Worm (Caenorhabditis elegans): ENCODE results near the gene srab-2.

srab-2 gene

DNA sequence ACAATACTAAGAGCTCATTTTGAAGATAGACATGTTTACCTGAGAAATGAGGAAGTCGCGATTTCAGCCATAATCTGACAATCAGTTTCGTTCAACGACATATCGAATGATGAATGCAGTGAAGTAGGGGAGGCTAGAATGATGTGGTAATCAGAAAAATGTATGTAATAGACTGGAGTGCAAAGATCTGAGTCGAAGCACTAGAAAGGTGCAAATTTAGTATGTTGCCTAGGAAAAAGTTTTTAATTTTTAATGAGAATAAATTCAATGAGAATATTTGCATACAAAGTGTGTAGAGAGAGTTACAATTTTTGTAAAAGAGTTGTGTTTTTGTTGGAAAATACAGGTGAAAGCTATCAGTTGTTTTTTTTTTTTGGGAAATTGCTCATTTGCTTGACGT is at the start of gene srab-2:
Gene srab-2 (minus strand): TSS at position 101 of the 400 bp plus-strand sequence.
- TF ChIP-seq nhr-90 (tag; optimal IDR thresholded peaks at IDR 0.05; ENCODE audit: poor library complexity) (no peak), ama-1 (optimal IDR thresholded peaks at IDR 0.05) (no peak), ztf-11 (tag; optimal IDR thresholded peaks at IDR 0.05) (no peak), jun-1 (tag; optimal IDR thresholded peaks at IDR 0.05) (no peak), nhr-20 (tag; optimal IDR thresholded peaks at IDR 0.05) (no peak), lir-3 (tag; optimal IDR thresholded peaks at IDR 0.05; ENCODE audit: poor library complexity) (no peak), C04F5.9 (tag; optimal IDR thresholded peaks at IDR 0.05) (no peak), tbx-2 (tag; optimal IDR thresholded peaks at IDR 0.05) (no peak)

DNA sequence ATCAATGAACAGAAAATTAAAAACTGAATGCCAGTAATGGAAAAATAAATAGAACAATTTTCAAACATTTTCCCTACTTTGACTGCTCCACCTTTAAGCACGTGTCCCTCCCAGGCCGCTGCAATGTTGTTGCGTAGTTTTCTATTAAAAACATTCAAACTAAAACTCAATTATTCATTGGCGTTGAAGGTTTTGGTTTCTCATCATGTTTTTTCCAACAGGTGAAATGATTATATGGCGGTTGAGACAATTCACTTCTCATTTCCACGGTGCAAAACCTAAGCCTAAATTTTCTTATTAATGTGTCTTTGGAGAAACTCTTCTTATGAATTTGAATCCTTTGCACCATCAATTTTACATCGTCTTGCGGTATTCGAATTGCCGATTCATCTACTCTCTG is 46.0 kb upstream of the srab-2 start, which contains the start of gene srh-130:
Gene srh-130 (plus strand): TSS at position 301 of the 400 bp plus-strand sequence.
- no peak for TF ChIP-seq hpl-2 (GFP tag; optimal IDR thresholded peaks at IDR 0.05)
- TF ChIP-seq alr-1 (tag; optimal IDR thresholded peaks at IDR 0.05; ENCODE audit: borderline replicate concordance) = no peak

DNA sequence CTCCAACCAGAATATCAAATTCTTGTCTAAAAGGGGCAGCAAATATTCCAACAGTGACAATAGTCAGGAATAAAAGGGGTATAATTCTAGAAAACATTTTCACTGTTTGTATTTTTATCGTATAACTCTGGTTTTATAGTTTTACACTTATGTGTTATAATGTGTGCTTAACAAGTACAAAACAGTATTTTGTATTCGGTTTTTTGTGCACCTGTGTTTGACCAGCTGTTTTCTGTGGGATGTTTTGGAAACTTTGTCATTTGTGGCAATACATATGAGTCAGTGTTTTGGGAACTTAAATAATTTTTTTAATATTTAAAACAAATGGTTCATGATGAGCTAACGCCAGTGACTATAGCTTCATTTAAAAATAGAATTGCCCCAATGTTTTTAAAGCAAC is 41.6 kb upstream of the srab-2 start, which contains the start of gene F14F9.6:
Gene F14F9.6 (minus strand): TSS at position 101 of the 400 bp plus-strand sequence.
- TF ChIP-seq nhr-77 (tag; optimal IDR thresholded peaks at IDR 0.05) = no peak
- no peak for TF ChIP-seq unc-86 (tag; optimal IDR thresholded peaks at IDR 0.05)

DNA sequence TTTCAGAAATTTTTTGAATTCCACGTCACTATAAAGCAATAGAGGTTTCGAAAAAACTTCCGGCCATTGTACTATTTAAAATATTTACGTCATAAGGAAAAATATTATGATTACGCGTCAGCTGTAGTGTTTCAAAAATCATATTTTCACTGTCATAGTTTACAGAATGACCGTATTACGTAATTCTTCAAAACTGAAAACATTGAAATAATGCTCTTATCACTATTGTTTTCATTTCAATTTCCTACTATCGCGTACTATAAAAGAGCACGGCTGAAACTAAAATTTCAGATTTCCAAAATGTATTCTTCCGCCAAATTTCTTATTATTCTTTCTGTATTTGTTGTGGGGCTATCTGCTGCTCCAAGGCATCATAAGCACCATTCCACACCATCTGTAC is 39.7 kb upstream of the srab-2 start, which contains the start of gene F14F9.2:
Gene F14F9.2 (plus strand): TSS at position 301 of the 400 bp plus-strand sequence.
- TF ChIP-seq nhr-12 (tag; optimal IDR thresholded peaks at IDR 0.05) (no peak), lin-13 (GFP tag; optimal IDR thresholded peaks at IDR 0.05) (no peak), ceh-88 (GFP tag; IDR thresholded peaks at IDR 0.05) (no peak), pag-3 (tag; optimal IDR thresholded peaks at IDR 0.05; ENCODE audit: borderline replicate concordance, insufficient read depth) (no peak), zag-1 (tag; optimal IDR thresholded peaks at IDR 0.05) (no peak), lir-3 (tag; optimal IDR thresholded peaks at IDR 0.05; ENCODE audit: poor library complexity) (no peak), mep-1 (tag; optimal IDR thresholded peaks at IDR 0.05) (no peak), dpl-1 (GFP tag; optimal IDR thresholded peaks at IDR 0.05) (no peak)

DNA sequence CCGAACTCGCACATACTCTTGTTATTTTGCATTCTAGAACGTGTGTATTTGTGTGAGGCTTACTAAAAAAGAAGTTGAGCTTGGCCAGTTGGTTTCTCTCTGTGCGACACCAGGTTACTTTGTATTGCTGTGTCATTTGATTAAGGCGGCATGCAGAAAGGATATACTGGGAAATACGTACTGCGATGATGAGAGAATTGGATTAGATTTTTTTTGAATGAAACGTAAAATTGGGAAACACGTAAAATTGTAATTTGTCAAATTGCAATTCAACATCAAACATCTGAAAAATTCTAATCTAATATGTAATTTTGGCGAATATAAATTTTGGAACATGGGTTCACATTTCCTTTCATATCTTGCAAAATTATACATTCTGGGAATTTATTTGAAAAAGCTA is 39.0 kb upstream of the srab-2 start, which contains the start of gene srh-129:
Gene srh-129 (minus strand): TSS at position 101 of the 400 bp plus-strand sequence.
- TF ChIP-seq fkh-8 (tag; optimal IDR thresholded peaks at IDR 0.05) (peak; percentile 26), nhr-76 (tag; optimal IDR thresholded peaks at IDR 0.05) (no peak), ama-1 (optimal IDR thresholded peaks at IDR 0.05) (no peak), snpc-4 (tag; optimal IDR thresholded peaks at IDR 0.05) (no peak), alr-1 (tag; optimal IDR thresholded peaks at IDR 0.05; ENCODE audit: borderline replicate concordance) (no peak), snu-23 (GFP tag; optimal IDR thresholded peaks at IDR 0.05) (no peak)

DNA sequence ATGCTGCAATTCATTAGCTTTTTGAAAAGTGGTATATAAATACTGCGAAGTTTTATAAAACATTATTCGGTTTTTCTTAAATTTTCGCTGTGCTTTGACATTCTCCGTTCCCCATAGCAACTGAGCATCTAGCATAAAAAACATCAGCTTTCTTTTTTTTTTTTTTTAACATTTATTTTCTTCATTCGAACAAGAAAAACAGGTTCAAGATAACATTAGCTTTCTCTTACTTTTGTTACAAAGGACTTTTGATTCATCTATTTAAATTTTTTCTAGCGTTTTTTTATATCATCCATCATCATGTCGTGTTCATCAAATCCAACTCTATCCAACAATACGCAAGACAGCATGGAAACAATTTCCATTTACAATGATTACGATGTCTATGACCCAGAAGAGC is 33.1 kb upstream of the srab-2 start, which contains the start of gene F14F9.3:
Gene F14F9.3 (plus strand): TSS at position 301 of the 400 bp plus-strand sequence.
- TF ChIP-seq nhr-19 (GFP tag; conservative IDR thresholded peaks at IDR 0.05) = no peak
- no peak for TF ChIP-seq nhr-84 (tag; optimal IDR thresholded peaks at IDR 0.05)
- no peak for TF ChIP-seq nhr-90 (tag; optimal IDR thresholded peaks at IDR 0.05; ENCODE audit: poor library complexity)
- no peak for TF ChIP-seq dsc-1 (tag; optimal IDR thresholded peaks at IDR 0.05)
- no peak for TF ChIP-seq fos-1 (tag; optimal IDR thresholded peaks at IDR 0.05)
- TF ChIP-seq snu-23 (GFP tag; optimal IDR thresholded peaks at IDR 0.05) = no peak
- no peak for TF ChIP-seq tbx-2 (tag; optimal IDR thresholded peaks at IDR 0.05)
- TF ChIP-seq nhr-76 (tag; optimal IDR thresholded peaks at IDR 0.05) = no peak
- TF ChIP-seq efl-3 (GFP tag; optimal IDR thresholded peaks at IDR 0.05) = no peak
- TF ChIP-seq blmp-1 (tag; optimal IDR thresholded peaks at IDR 0.05) = no peak
- TF ChIP-seq nhr-237 (tag; optimal IDR thresholded peaks at IDR 0.05) = no peak
- TF ChIP-seq dpl-1 (GFP tag; optimal IDR thresholded peaks at IDR 0.05) = no peak

DNA sequence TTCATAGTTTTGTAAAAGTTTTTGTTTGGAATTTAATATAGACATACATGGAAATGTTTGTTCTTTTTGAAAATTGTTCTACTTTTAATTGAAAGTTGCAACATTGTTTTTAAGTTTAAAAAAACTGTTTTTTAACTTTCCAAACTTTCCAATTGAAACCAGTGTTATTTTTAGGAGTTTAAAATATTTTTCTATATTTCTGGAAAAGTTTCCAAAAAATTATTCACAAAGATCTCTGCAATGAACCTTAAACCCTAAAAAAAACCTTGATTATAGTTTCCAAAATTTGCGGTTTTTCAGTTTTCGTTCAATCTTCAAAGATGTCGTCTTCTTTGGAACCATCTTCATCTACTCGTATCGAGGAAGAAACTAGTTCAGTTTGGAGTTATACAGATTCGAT is 27.6 kb upstream of the srab-2 start, which contains the start of gene F14F9.4:
Gene F14F9.4 (plus strand): TSS at position 301 of the 400 bp plus-strand sequence.
- TF ChIP-seq C04F5.9 (tag; optimal IDR thresholded peaks at IDR 0.05) (no peak), skn-1 (tag; optimal IDR thresholded peaks at IDR 0.05) (no peak), unc-130 (tag; optimal IDR thresholded peaks at IDR 0.05) (no peak), unc-30 (tag; optimal IDR thresholded peaks at IDR 0.05) (no peak), mef-2 (tag; optimal IDR thresholded peaks at IDR 0.05) (no peak), dsc-1 (tag; optimal IDR thresholded peaks at IDR 0.05) (no peak), elt-3 (tag; optimal IDR thresholded peaks at IDR 0.05) (no peak), nhr-76 (tag; optimal IDR thresholded peaks at IDR 0.05) (no peak), jun-1 (tag; optimal IDR thresholded peaks at IDR 0.05) (no peak), sox-4 (tag; optimal IDR thresholded peaks at IDR 0.05) (no peak), ztf-11 (tag; optimal IDR thresholded peaks at IDR 0.05) (no peak), nhr-11 (tag; optimal IDR thresholded peaks at IDR 0.05) (no peak), sup-37 (GFP tag; optimal IDR thresholded peaks at IDR 0.05) (no peak)
